Fruit fly (Drosophila melanogaster) whole organism, larva: ENCODE data around the gene CG14414.

Experiments
- noc ChIP-seq: fragments of 200-800 bp; sonication (Bioruptor generic); optimal IDR thresholded peaks from 3 replicates; lab custom pipeline; 2019; ENCODE audit warnings: missing biosample characterization, mild to moderate bottlenecking, missing genetic modification characterization, moderate library complexity

Gene CG14414

dm6 chrX:14580359-14580961, at the start of gene CG14414:
Gene CG14414, plus strand, starts transcription at chrX:14580600.
- TF ChIP-seq noc (tag; lab: Kevin White, UChicago) = no peak

- no peak for TF ChIP-seq noc (tag; lab: Kevin White, UChicago)
These were observed 2.6 kb downstream of the CG14414 start, which contains the start of the genes mRpS25 and nmdyn-D6 for dm6 chrX:14582784-14583699. Gene mRpS25, minus strand, starts transcription at chrX:14582982. Gene nmdyn-D6, plus strand, starts transcription at chrX:14583677.

- TF ChIP-seq noc (tag; lab: Kevin White, UChicago) = no peak
These were observed 4.9 kb downstream of the CG14414 start for dm6 chrX:14585263-14585662.

dm6 chrX:14588509-14588908, 8.1 kb downstream of the CG14414 start:
- no peak for TF ChIP-seq noc (tag; lab: Kevin White, UChicago)

- TF ChIP-seq noc (tag; lab: Kevin White, UChicago) = no peak
These were observed 8.7 kb downstream of the CG14414 start for dm6 chrX:14588996-14589621.

- TF ChIP-seq noc (tag; lab: Kevin White, UChicago) = no peak
These were observed 11.1 kb downstream of the CG14414 start for dm6 chrX:14591491-14591890.

- peak; percentile 54 for TF ChIP-seq noc (tag; lab: Kevin White, UChicago)
These were observed 12.7 kb downstream of the CG14414 start for dm6 chrX:14593091-14593490.

dm6 chrX:14598706-14599105, 18.3 kb downstream of the CG14414 start:
- TF ChIP-seq noc (tag; lab: Kevin White, UChicago) = no peak

- no peak for TF ChIP-seq noc (tag; lab: Kevin White, UChicago)
These were observed 19.0 kb downstream of the CG14414 start for dm6 chrX:14599431-14599830.

dm6 chrX:14601922-14602321, 21.5 kb downstream of the CG14414 start:
- TF ChIP-seq noc (tag; lab: Kevin White, UChicago) = no peak

dm6 chrX:14602421-14602846, 22.0 kb downstream of the CG14414 start, which contains the start of gene sbm:
Gene sbm, minus strand, starts transcription at chrX:14602580.
- TF ChIP-seq noc (tag; lab: Kevin White, UChicago) = no peak

dm6 chrX:14603600-14604182, 23.3 kb downstream of the CG14414 start:
- TF ChIP-seq noc (tag; lab: Kevin White, UChicago) = no peak

- no peak for TF ChIP-seq noc (tag; lab: Kevin White, UChicago)
These were observed 26.5 kb downstream of the CG14414 start for dm6 chrX:14606873-14607272.

dm6 chrX:14609222-14609621, 28.8 kb downstream of the CG14414 start:
- no peak for TF ChIP-seq noc (tag; lab: Kevin White, UChicago)

- no peak for TF ChIP-seq noc (tag; lab: Kevin White, UChicago)
These were observed 31.9 kb downstream of the CG14414 start for dm6 chrX:14612302-14612701.

- no peak for TF ChIP-seq noc (tag; lab: Kevin White, UChicago)
These were observed 41.1 kb downstream of the CG14414 start for dm6 chrX:14621464-14621863.
